3 worm cellular contexts compared by ENCODE assay signal in genomic region chrIII:349511-350165, ce11.
TF ChIP-seq lines count a peak whose summit lies in the region.

No protein-coding gene starts in this region.

TF ChIP-seq in whole organism, L1 larva, 84 proteins besides CTCF, POLR2A, EP300 and RAD21 (continued from another document and continues in another):
- peak; percentile 92 for TF ChIP-seq xbp-1 (tag; optimal IDR thresholded peaks at IDR 0.05; lab: Kevin White, UChicago)
- peak; percentile 99 for TF ChIP-seq snu-23 (GFP tag; optimal IDR thresholded peaks at IDR 0.05; lab: Kevin White, UChicago)
- TF ChIP-seq nhr-237 (tag; optimal IDR thresholded peaks at IDR 0.05; lab: Kevin White, UChicago): peak; percentile 75
- TF ChIP-seq dpl-1 (GFP tag; optimal IDR thresholded peaks at IDR 0.05; lab: Kevin White, UChicago): peak; percentile 76 to 84 (median 82)
- peak; percentile 56 for TF ChIP-seq nhr-76 (tag; optimal IDR thresholded peaks at IDR 0.05; lab: Kevin White, UChicago)
- peak; percentile 47 for TF ChIP-seq C16A3.4 (tag; optimal IDR thresholded peaks at IDR 0.05; lab: Kevin White, UChicago)
- TF ChIP-seq nhr-19 (GFP tag; conservative IDR thresholded peaks at IDR 0.05; lab: Robert Waterston, UW): peak; percentile 91
- peak; percentile 86 for TF ChIP-seq mef-2 (tag; optimal IDR thresholded peaks at IDR 0.05; lab: Kevin White, UChicago)
- TF ChIP-seq zip-4 (GFP tag; optimal IDR thresholded peaks at IDR 0.05; lab: Kevin White, UChicago): peak; percentile 81
- peak; percentile 92 for TF ChIP-seq mab-9 (GFP tag; IDR thresholded peaks at IDR 0.05; lab: Robert Waterston, UW)
- no peak for TF ChIP-seq hlh-17 (GFP tag; optimal IDR thresholded peaks at IDR 0.05; lab: Kevin White, UChicago; ENCODE audit: borderline replicate concordance)
- TF ChIP-seq aha-1 (tag; optimal IDR thresholded peaks at IDR 0.05; lab: Kevin White, UChicago): peak; percentile 69
- TF ChIP-seq unc-62 (GFP tag; optimal IDR thresholded peaks at IDR 0.05; lab: Kevin White, UChicago): no peak
- no peak for TF ChIP-seq nhr-12 (tag; optimal IDR thresholded peaks at IDR 0.05; lab: Kevin White, UChicago)
- TF ChIP-seq sup-37 (GFP tag; optimal IDR thresholded peaks at IDR 0.05; lab: Kevin White, UChicago): peak; percentile 89
- no peak for TF ChIP-seq pag-3 (tag; optimal IDR thresholded peaks at IDR 0.05; lab: Kevin White, UChicago; ENCODE audit: borderline replicate concordance, insufficient read depth)
- TF ChIP-seq ceh-90 (tag; optimal IDR thresholded peaks at IDR 0.05; lab: Kevin White, UChicago): no peak
- TF ChIP-seq nhr-20 (tag; optimal IDR thresholded peaks at IDR 0.05; lab: Kevin White, UChicago): peak; percentile 98
- no peak for TF ChIP-seq alr-1 (tag; optimal IDR thresholded peaks at IDR 0.05; lab: Kevin White, UChicago; ENCODE audit: borderline replicate concordance)
- no peak for TF ChIP-seq nhr-84 (tag; optimal IDR thresholded peaks at IDR 0.05; lab: Kevin White, UChicago)
- peak; percentile 74 for TF ChIP-seq nhr-11 (tag; optimal IDR thresholded peaks at IDR 0.05; lab: Kevin White, UChicago)
- TF ChIP-seq jun-1 (tag; optimal IDR thresholded peaks at IDR 0.05; lab: Kevin White, UChicago): peak; percentile 72
- 0 out of 2 replicates have a peak, but pooled peaks have one; percentile 39 for TF ChIP-seq unc-98 (GFP tag; IDR thresholded peaks at IDR 0.05; lab: Robert Waterston, UW)
- TF ChIP-seq egl-27 (tag; optimal IDR thresholded peaks at IDR 0.05; lab: Kevin White, UChicago): peak in 1 of 2 experiments; percentile 51
- TF ChIP-seq mep-1 (tag; optimal IDR thresholded peaks at IDR 0.05; lab: Kevin White, UChicago): peak; percentile 84
- TF ChIP-seq dsc-1 (tag; optimal IDR thresholded peaks at IDR 0.05; lab: Kevin White, UChicago): peak; percentile 94
- peak; percentile 86 for TF ChIP-seq ceh-88 (GFP tag; IDR thresholded peaks at IDR 0.05; lab: Robert Waterston, UW)
- peak; percentile 98 for TF ChIP-seq nhr-85 (tag; lab: Kevin White, UChicago)
- TF ChIP-seq hpl-2 (GFP tag; optimal IDR thresholded peaks at IDR 0.05; lab: Kevin White, UChicago): peak; percentile 18
- TF ChIP-seq snpc-4 (tag; optimal IDR thresholded peaks at IDR 0.05; lab: Kevin White, UChicago): peak; percentile 56
- peak; percentile 8 for TF ChIP-seq efl-3 (GFP tag; optimal IDR thresholded peaks at IDR 0.05; lab: Kevin White, UChicago)
- peak; percentile 50 for TF ChIP-seq fkh-4 (tag; optimal IDR thresholded peaks at IDR 0.05; lab: Kevin White, UChicago; ENCODE audit: borderline replicate concordance)
- peak; percentile 35 for TF ChIP-seq hlh-4 (tag; optimal IDR thresholded peaks at IDR 0.05; lab: Kevin White, UChicago)
- peak; percentile 60 to 86 for TF ChIP-seq lsy-2 (tag; optimal IDR thresholded peaks at IDR 0.05; lab: Kevin White, UChicago)
- peak; percentile 84 for TF ChIP-seq isw-1 (GFP tag; IDR thresholded peaks at IDR 0.05; lab: Robert Waterston, UW)
- no peak for TF ChIP-seq ces-1 (GFP tag; optimal IDR thresholded peaks at IDR 0.05; lab: Kevin White, UChicago)
- peak; percentile 97 for TF ChIP-seq nhr-47 (tag; optimal IDR thresholded peaks at IDR 0.05; lab: Kevin White, UChicago)
- no peak for TF ChIP-seq nhr-28 (tag; optimal IDR thresholded peaks at IDR 0.05; lab: Kevin White, UChicago)
- peak; percentile 17 for TF ChIP-seq F16B12.6 (tag; optimal IDR thresholded peaks at IDR 0.05; lab: Kevin White, UChicago)
- peak; percentile 99 for TF ChIP-seq nhr-71 (tag; optimal IDR thresholded peaks at IDR 0.05; lab: Kevin White, UChicago)
- no peak for TF ChIP-seq pqm-1 (tag; optimal IDR thresholded peaks at IDR 0.05; lab: Kevin White, UChicago)
- TF ChIP-seq unc-130 (tag; optimal IDR thresholded peaks at IDR 0.05; lab: Kevin White, UChicago): peak; percentile 84
- TF ChIP-seq fkh-10 (GFP tag; optimal IDR thresholded peaks at IDR 0.05; lab: Kevin White, UChicago): peak; percentile 91

TF ChIP-seq in whole organism, L3 larva, 47 proteins besides CTCF, POLR2A, EP300 and RAD21 (continued from another document):
- TF ChIP-seq hmg-11 (tag; optimal IDR thresholded peaks at IDR 0.05; lab: Kevin White, UChicago): peak; percentile 99
- peak; percentile 55 for TF ChIP-seq mdl-1 (tag; optimal IDR thresholded peaks at IDR 0.05; lab: Kevin White, UChicago)
- TF ChIP-seq aly-2 (tag; optimal IDR thresholded peaks at IDR 0.05; lab: Kevin White, UChicago): no peak
- peak; percentile 72 for TF ChIP-seq lin-15B (tag; optimal IDR thresholded peaks at IDR 0.05; lab: Kevin White, UChicago)
- TF ChIP-seq ZK546.5 (tag; optimal IDR thresholded peaks at IDR 0.05; lab: Kevin White, UChicago): no peak
- no peak for TF ChIP-seq nhr-76 (tag; optimal IDR thresholded peaks at IDR 0.05; lab: Kevin White, UChicago)
- TF ChIP-seq nhr-237 (tag; optimal IDR thresholded peaks at IDR 0.05; lab: Kevin White, UChicago): no peak
- TF ChIP-seq nhr-23 (tag; optimal IDR thresholded peaks at IDR 0.05; lab: Kevin White, UChicago): peak; percentile 75
- peak; percentile 74 for TF ChIP-seq unc-62 (GFP tag; optimal IDR thresholded peaks at IDR 0.05; lab: Kevin White, UChicago)
- peak; percentile 85 for TF ChIP-seq ama-1 (optimal IDR thresholded peaks at IDR 0.05; lab: Kevin White, UChicago)
- peak; percentile 47 for TF ChIP-seq elt-1 (tag; optimal IDR thresholded peaks at IDR 0.05; lab: Kevin White, UChicago)
- TF ChIP-seq sea-2 (GFP tag; optimal IDR thresholded peaks at IDR 0.05; lab: Kevin White, UChicago): no peak
- peak; percentile 61 for TF ChIP-seq R02D3.7 (tag; optimal IDR thresholded peaks at IDR 0.05; lab: Kevin White, UChicago)
- TF ChIP-seq elt-2 (tag; optimal IDR thresholded peaks at IDR 0.05; lab: Kevin White, UChicago): peak; percentile 85
- peak; percentile 83 for TF ChIP-seq pha-4 (tag; optimal IDR thresholded peaks at IDR 0.05; lab: Kevin White, UChicago)
- TF ChIP-seq nhr-28 (tag; optimal IDR thresholded peaks at IDR 0.05; lab: Kevin White, UChicago): no peak
- TF ChIP-seq elt-3 (tag; optimal IDR thresholded peaks at IDR 0.05; lab: Kevin White, UChicago): no peak
- no peak for TF ChIP-seq nhr-77 (tag; optimal IDR thresholded peaks at IDR 0.05; lab: Kevin White, UChicago)
- TF ChIP-seq nhr-67 (tag; optimal IDR thresholded peaks at IDR 0.05; lab: Kevin White, UChicago): no peak
- no peak for TF ChIP-seq nhr-12 (tag; optimal IDR thresholded peaks at IDR 0.05; lab: Kevin White, UChicago)
- TF ChIP-seq nhr-11 (tag; optimal IDR thresholded peaks at IDR 0.05; lab: Kevin White, UChicago): no peak
- TF ChIP-seq daf-12 (tag; optimal IDR thresholded peaks at IDR 0.05; lab: Kevin White, UChicago): no peak
- TF ChIP-seq snpc-4 (tag; optimal IDR thresholded peaks at IDR 0.05; lab: Kevin White, UChicago): peak; percentile 85
- peak; percentile 46 for TF ChIP-seq ztf-4 (tag; optimal IDR thresholded peaks at IDR 0.05; lab: Kevin White, UChicago)
- TF ChIP-seq egl-27 (tag; optimal IDR thresholded peaks at IDR 0.05; lab: Kevin White, UChicago): peak; percentile 47
- TF ChIP-seq jun-1 (tag; optimal IDR thresholded peaks at IDR 0.05; lab: Kevin White, UChicago): peak; percentile 96
- TF ChIP-seq fos-1 (tag; optimal IDR thresholded peaks at IDR 0.05; lab: Kevin White, UChicago): peak; percentile 43
- peak; percentile 65 for TF ChIP-seq egl-5 (tag; optimal IDR thresholded peaks at IDR 0.05; lab: Kevin White, UChicago)

TF ChIP-seq in whole organism, young adult, 124 proteins besides CTCF, POLR2A, EP300 and RAD21 (continued from another document and continues in another):
- TF ChIP-seq Y79H2A.3 (GFP tag; conservative IDR thresholded peaks at IDR 0.05; lab: Robert Waterston, UW): no peak
- no peak for TF ChIP-seq hlh-26 (GFP tag; conservative IDR thresholded peaks at IDR 0.05; lab: Robert Waterston, UW)
- no peak for TF ChIP-seq madf-8 (GFP tag; conservative IDR thresholded peaks at IDR 0.05; lab: Robert Waterston, UW)
- 0 out of 2 replicates have a peak, but pooled peaks have one; percentile 87 for TF ChIP-seq F37B4.10 (GFP tag; IDR thresholded peaks at IDR 0.05; lab: Robert Waterston, UW)
- peak; percentile 98 for TF ChIP-seq B0336.3 (GFP tag; IDR thresholded peaks at IDR 0.05; lab: Robert Waterston, UW)
- TF ChIP-seq aptf-3 (GFP tag; IDR thresholded peaks at IDR 0.05; lab: Robert Waterston, UW): no peak
- TF ChIP-seq pbrm-1 (GFP tag; IDR thresholded peaks at IDR 0.05; lab: Robert Waterston, UW): peak; percentile 84
- TF ChIP-seq nhr-120 (GFP tag; IDR thresholded peaks at IDR 0.05; lab: Robert Waterston, UW): no peak
- no peak for TF ChIP-seq sdz-38 (tag; optimal IDR thresholded peaks at IDR 0.05; lab: Kevin White, UChicago)
- TF ChIP-seq F22D6.2 (tag; optimal IDR thresholded peaks at IDR 0.05; lab: Kevin White, UChicago): peak; percentile 77
- no peak for TF ChIP-seq F49E8.2 (tag; optimal IDR thresholded peaks at IDR 0.05; lab: Kevin White, UChicago; ENCODE audit: insufficient read depth)
- peak; percentile 85 for TF ChIP-seq K11D2.4 (GFP tag; IDR thresholded peaks at IDR 0.05; lab: Robert Waterston, UW)
- TF ChIP-seq bed-2 (GFP tag; IDR thresholded peaks at IDR 0.05; lab: Robert Waterston, UW): 0 out of 2 replicates have a peak, but pooled peaks have one; percentile 26
- no peak for TF ChIP-seq aptf-2 (GFP tag; conservative IDR thresholded peaks at IDR 0.05; lab: Robert Waterston, UW)
- no peak for TF ChIP-seq hrde-1 (tag; optimal IDR thresholded peaks at IDR 0.05; lab: Kevin White, UChicago; ENCODE audit: borderline replicate concordance)
- TF ChIP-seq hmg-20 (GFP tag; IDR thresholded peaks at IDR 0.05; lab: Robert Waterston, UW): 0 out of 2 replicates have a peak, but pooled peaks have one; percentile 11
- TF ChIP-seq fkh-3 (tag; optimal IDR thresholded peaks at IDR 0.05; lab: Kevin White, UChicago): no peak
- TF ChIP-seq ztf-28 (GFP tag; IDR thresholded peaks at IDR 0.05; lab: Robert Waterston, UW): no peak
- peak; percentile 75 for TF ChIP-seq F57A8.1 (GFP tag; optimal IDR thresholded peaks at IDR 0.05; lab: Kevin White, UChicago)
- no peak for TF ChIP-seq unc-130 (GFP tag; optimal IDR thresholded peaks at IDR 0.05; lab: Kevin White, UChicago)
- no peak for TF ChIP-seq mxl-1 (tag; optimal IDR thresholded peaks at IDR 0.05; lab: Kevin White, UChicago)
- no peak for TF ChIP-seq sptf-2 (GFP tag; optimal IDR thresholded peaks at IDR 0.05; lab: Kevin White, UChicago)
- no peak for TF ChIP-seq mes-4 (tag; optimal IDR thresholded peaks at IDR 0.05; lab: Kevin White, UChicago)
- TF ChIP-seq hmg-1.2 (GFP tag; IDR thresholded peaks at IDR 0.05; lab: Robert Waterston, UW): peak; percentile 94
- peak; percentile 75 for TF ChIP-seq lir-1 (GFP tag; conservative IDR thresholded peaks at IDR 0.05; lab: Robert Waterston, UW)
- peak; percentile 80 for TF ChIP-seq ceh-100 (GFP tag; IDR thresholded peaks at IDR 0.05; lab: Robert Waterston, UW)
- TF ChIP-seq snpc-1.3 (tag; optimal IDR thresholded peaks at IDR 0.05; lab: Kevin White, UChicago; ENCODE audit: insufficient read depth): no peak
- peak; percentile 35 for TF ChIP-seq lsl-1 (GFP tag; optimal IDR thresholded peaks at IDR 0.05; lab: Kevin White, UChicago)
- TF ChIP-seq egrh-3 (GFP tag; IDR thresholded peaks at IDR 0.05; lab: Robert Waterston, UW): peak; percentile 93
- peak; percentile 94 for TF ChIP-seq madf-10 (tag; optimal IDR thresholded peaks at IDR 0.05; lab: Kevin White, UChicago)
- TF ChIP-seq nhr-27 (tag; optimal IDR thresholded peaks at IDR 0.05; lab: Kevin White, UChicago): no peak
- peak; percentile 87 for TF ChIP-seq tlf-1 (GFP tag; optimal IDR thresholded peaks at IDR 0.05; lab: Kevin White, UChicago)
- TF ChIP-seq zim-3 (tag; optimal IDR thresholded peaks at IDR 0.05; lab: Kevin White, UChicago): peak; percentile 9
- TF ChIP-seq nhr-90 (tag; optimal IDR thresholded peaks at IDR 0.05; lab: Kevin White, UChicago): peak; percentile 81
- TF ChIP-seq ccch-3 (GFP tag; optimal IDR thresholded peaks at IDR 0.05; lab: Kevin White, UChicago): no peak
- peak; percentile 96 for TF ChIP-seq atf-7 (tag; optimal IDR thresholded peaks at IDR 0.05; lab: Kevin White, UChicago)
- peak; percentile 86 for TF ChIP-seq gei-17 (GFP tag; optimal IDR thresholded peaks at IDR 0.05; lab: Kevin White, UChicago)
- no peak for TF ChIP-seq nfya-1 (tag; optimal IDR thresholded peaks at IDR 0.05; lab: Kevin White, UChicago; ENCODE audit: borderline replicate concordance, insufficient read depth)
- peak; percentile 97 for TF ChIP-seq lin-40 (tag; optimal IDR thresholded peaks at IDR 0.05; lab: Kevin White, UChicago)
- TF ChIP-seq lsy-27 (tag; optimal IDR thresholded peaks at IDR 0.05; lab: Kevin White, UChicago; ENCODE audit: borderline replicate concordance, insufficient read depth): no peak
- TF ChIP-seq B0019.2 (GFP tag; conservative IDR thresholded peaks at IDR 0.05; lab: Robert Waterston, UW): no peak
- TF ChIP-seq ceh-27 (GFP tag; optimal IDR thresholded peaks at IDR 0.05; lab: Kevin White, UChicago): peak; percentile 97
- TF ChIP-seq rpc-1 (optimal IDR thresholded peaks at IDR 0.05; lab: Kevin White, UChicago): no peak
- no peak for TF ChIP-seq rpc-1 (tag; optimal IDR thresholded peaks at IDR 0.05; lab: Kevin White, UChicago)
- TF ChIP-seq nfya-2 (GFP tag; IDR thresholded peaks at IDR 0.05; lab: Robert Waterston, UW): no peak
- TF ChIP-seq athp-1 (tag; optimal IDR thresholded peaks at IDR 0.05; lab: Kevin White, UChicago): peak; percentile 84
- no peak for TF ChIP-seq pha-4 (tag; optimal IDR thresholded peaks at IDR 0.05; lab: Kevin White, UChicago)
- peak; percentile 100 for TF ChIP-seq zfh-2 (GFP tag; conservative IDR thresholded peaks at IDR 0.05; lab: Robert Waterston, UW)
- peak; percentile 95 for TF ChIP-seq dox-1 (GFP tag; IDR thresholded peaks at IDR 0.05; lab: Robert Waterston, UW)
- TF ChIP-seq B0035.1 (tag; optimal IDR thresholded peaks at IDR 0.05; lab: Kevin White, UChicago): peak; percentile 79
- TF ChIP-seq K12H6.12 (tag; optimal IDR thresholded peaks at IDR 0.05; lab: Kevin White, UChicago): peak; percentile 97
- TF ChIP-seq ekl-4 (GFP tag; IDR thresholded peaks at IDR 0.05; lab: Robert Waterston, UW): peak; percentile 95
- TF ChIP-seq dpl-1 (GFP tag; optimal IDR thresholded peaks at IDR 0.05; lab: Kevin White, UChicago): no peak
- peak; percentile 88 for TF ChIP-seq C06A6.2 (GFP tag; conservative IDR thresholded peaks at IDR 0.05; lab: Robert Waterston, UW)
- peak; percentile 100 for TF ChIP-seq nhr-80 (tag; optimal IDR thresholded peaks at IDR 0.05; lab: Kevin White, UChicago)
- TF ChIP-seq lin-54 (GFP tag; optimal IDR thresholded peaks at IDR 0.05; lab: Kevin White, UChicago): peak; percentile 68
- TF ChIP-seq hsf-1 (GFP tag; IDR thresholded peaks at IDR 0.05; lab: Robert Waterston, UW): no peak
- TF ChIP-seq ceh-58 (GFP tag; IDR thresholded peaks at IDR 0.05; lab: Robert Waterston, UW): no peak
- no peak for TF ChIP-seq F55B11.4 (tag; optimal IDR thresholded peaks at IDR 0.05; lab: Kevin White, UChicago; ENCODE audit: borderline replicate concordance, insufficient read depth)
- TF ChIP-seq F33H1.4 (GFP tag; IDR thresholded peaks at IDR 0.05; lab: Robert Waterston, UW): peak; percentile 15; the same call in 1 of the 2 replicates
- TF ChIP-seq F23B12.7 (tag; optimal IDR thresholded peaks at IDR 0.05; lab: Kevin White, UChicago; ENCODE audit: insufficient read depth): peak; percentile 14
- TF ChIP-seq attf-3 (GFP tag; conservative IDR thresholded peaks at IDR 0.05; lab: Robert Waterston, UW): 0 out of 2 replicates have a peak, but pooled peaks have one; percentile 25
- no peak for TF ChIP-seq bed-1 (GFP tag; IDR thresholded peaks at IDR 0.05; lab: Robert Waterston, UW)
- TF ChIP-seq dpff-1 (tag; optimal IDR thresholded peaks at IDR 0.05; lab: Kevin White, UChicago): peak; percentile 82
- TF ChIP-seq ztf-18 (tag; optimal IDR thresholded peaks at IDR 0.05; lab: Kevin White, UChicago): peak; percentile 75
- peak; percentile 43; the same call in 1 of the 2 replicates for TF ChIP-seq rcor-1 (GFP tag; IDR thresholded peaks at IDR 0.05; lab: Robert Waterston, UW)
- peak; percentile 44; the same call in 1 of the 2 replicates for TF ChIP-seq Y95B8A.8 (GFP tag; IDR thresholded peaks at IDR 0.05; lab: Robert Waterston, UW)
- TF ChIP-seq ztf-6 (GFP tag; IDR thresholded peaks at IDR 0.05; lab: Robert Waterston, UW): peak; percentile 31; the same call in 1 of the 2 replicates
- TF ChIP-seq attf-5 (GFP tag; optimal IDR thresholded peaks at IDR 0.05; lab: Kevin White, UChicago): peak; percentile 97
